Fruit fly (Drosophila melanogaster) whole organism, prepupa: Measurements from ENCODE around the gene dos.

Source experiments
- CG10631 ChIP-seq: fragments of 200-800 bp; sonication (Bioruptor generic); optimal IDR thresholded peaks from 2 replicates; lab custom pipeline; 2016; ENCODE audit warnings: missing biosample characterization, missing genetic modification characterization
- CG15336 ChIP-seq: fragments of 200-800 bp; sonication (Bioruptor generic); IDR thresholded peaks from 2 replicates; pipeline ENCODE4 v1.3.6; 2022; ENCODE audit warnings: missing biosample characterization, missing genetic modification characterization
- CG1621 ChIP-seq: fragments of 200-800 bp; sonication (Bioruptor generic); optimal IDR thresholded peaks from 3 replicates; lab custom pipeline; 2018; ENCODE audit warnings: missing biosample characterization, mild to moderate bottlenecking, missing genetic modification characterization
- CG8119 ChIP-seq: fragments of 200-800 bp; sonication (Bioruptor generic); IDR thresholded peaks from 3 replicates; pipeline ENCODE4 v1.3.6; 2022; ENCODE audit warnings: missing biosample characterization, missing genetic modification characterization
- CG8632 ChIP-seq: fragments of 200-800 bp; sonication (Bioruptor generic); optimal IDR thresholded peaks from 3 replicates; lab custom pipeline; 2016; ENCODE audit warnings: missing biosample characterization, missing genetic modification characterization
- Gug ChIP-seq: fragments of 200-800 bp; sonication (Bioruptor generic); IDR thresholded peaks from 2 replicates; pipeline ENCODE4 v1.3.6; 2022; ENCODE audit warnings: missing biosample characterization, missing genetic modification characterization
- Hr38 ChIP-seq: sonication (Bioruptor generic); optimal IDR thresholded peaks from 2 replicates; lab custom pipeline; 2016; ENCODE audit warnings: missing biosample characterization, missing genetic modification characterization
- Hr39 ChIP-seq: fragments of 200-800 bp; sonication (Bioruptor generic); optimal IDR thresholded peaks from 2 replicates; lab custom pipeline; 2016; ENCODE audit warnings: missing biosample characterization, missing genetic modification characterization
- Smox ChIP-seq: fragments of 200-800 bp; sonication (Bioruptor generic); optimal IDR thresholded peaks from 3 replicates; lab custom pipeline; 2016; ENCODE audit warnings: missing biosample characterization, missing genetic modification characterization
- net ChIP-seq: fragments of 200-800 bp; sonication (Bioruptor generic); optimal IDR thresholded peaks from 3 replicates; lab custom pipeline; 2016; ENCODE audit warnings: missing biosample characterization, missing genetic modification characterization
- pdm3 ChIP-seq: fragments of 200-800 bp; sonication (Bioruptor generic); optimal IDR thresholded peaks from 3 replicates; lab custom pipeline; 2016; ENCODE audit warnings: missing biosample characterization, missing genetic modification characterization
- svp ChIP-seq: fragments of 200-800 bp; sonication (Bioruptor generic); peaks from one replicate; lab custom pipeline; 2016; ENCODE audit warnings: missing biosample characterization, missing genetic modification characterization
- vri ChIP-seq: fragments of 200-800 bp; sonication (Bioruptor generic); optimal IDR thresholded peaks from 3 replicates; lab custom pipeline; 2016; ENCODE audit warnings: missing biosample characterization, mild to moderate bottlenecking, missing genetic modification characterization

dm6 chr3L:2645068-2645467, 55.9 kb downstream of the dos start, which contains the start of gene CG1143:
- TF ChIP-seq CG8632 (no peak), pdm3 (no peak), Hr38 (GFP tag; lab: Kevin White, UChicago) (no peak), CG10631 (GFP tag; lab: Kevin White, UChicago) (no peak), Gug (GFP tag; lab: Robert Waterston, UW) (no peak), svp (GFP tag; lab: Kevin White, UChicago) (no peak), net (GFP tag; lab: Kevin White, UChicago) (no peak), Smox (GFP tag; lab: Kevin White, UChicago) (no peak), Hr39 (GFP tag; lab: Kevin White, UChicago) (no peak), CG15336 (GFP tag; lab: Robert Waterston, UW) (no peak), vri (no peak), CG8119 (GFP tag; lab: Robert Waterston, UW) (no peak), CG1621 (tag; lab: Kevin White, UChicago) (no peak)
